Fruit fly (Drosophila melanogaster) whole organism, adult: Measurements from ENCODE around the gene ouib.

Source experiments
- CG11617 ChIP-seq: fragments of 200-800 bp; sonication (Bioruptor generic); optimal IDR thresholded peaks from 2 replicates; lab custom pipeline; 2017; ENCODE audit warnings: mild to moderate bottlenecking, missing biosample characterization, missing genetic modification reagents, missing genetic modification characterization
- CG12768 ChIP-seq: fragments of 200-800 bp; sonication (Bioruptor generic); optimal IDR thresholded peaks from 2 replicates; lab custom pipeline; 2017; ENCODE audit warnings: missing biosample characterization, missing genetic modification characterization, mild to moderate bottlenecking, moderate library complexity, missing genetic modification reagents
- CG14711 ChIP-seq: fragments of 200-800 bp; sonication (Bioruptor generic); optimal IDR thresholded peaks from 2 replicates; lab custom pipeline; 2018; ENCODE audit warnings: missing biosample characterization, mild to moderate bottlenecking, missing genetic modification characterization, moderate library complexity
- CG1620 ChIP-seq: fragments of 200-800 bp; sonication (Bioruptor generic); optimal IDR thresholded peaks from 2 replicates; lab custom pipeline; 2016; ENCODE audit warnings: missing biosample characterization, missing genetic modification characterization
- CG33017 ChIP-seq: fragments of 200-800 bp; sonication (Bioruptor generic); optimal IDR thresholded peaks from 2 replicates; lab custom pipeline; 2018; ENCODE audit warnings: missing biosample characterization, mild to moderate bottlenecking, missing genetic modification characterization, moderate library complexity
- CG5204 ChIP-seq: fragments of 200-800 bp; sonication (Bioruptor generic); optimal IDR thresholded peaks from 2 replicates; lab custom pipeline; 2016; ENCODE audit warnings: missing biosample characterization, missing genetic modification characterization
- CG7045 ChIP-seq: fragments of 200-800 bp; sonication (Bioruptor generic); optimal IDR thresholded peaks from 2 replicates; lab custom pipeline; 2017; ENCODE audit warnings: missing biosample characterization, mild to moderate bottlenecking, missing genetic modification characterization
- CG7101 ChIP-seq: fragments of 200-800 bp; sonication (Bioruptor generic); optimal IDR thresholded peaks from 2 replicates; lab custom pipeline; 2018; ENCODE audit warnings: missing biosample characterization, mild to moderate bottlenecking, missing genetic modification characterization, moderate library complexity
- Clk ChIP-seq: fragments of 200-800 bp; sonication (Bioruptor generic); optimal IDR thresholded peaks from 2 replicates; lab custom pipeline; 2017; ENCODE audit warnings: missing biosample characterization, missing genetic modification characterization
- Crg-1 ChIP-seq: fragments of 200-800 bp; sonication (Bioruptor generic); optimal IDR thresholded peaks from 2 replicates; lab custom pipeline; 2016; ENCODE audit warnings: missing biosample characterization, missing genetic modification characterization
- Hr96 ChIP-seq: fragments of 200-800 bp; sonication (Bioruptor generic); optimal IDR thresholded peaks from 2 replicates; lab custom pipeline; 2016; ENCODE audit warnings: missing biosample characterization, missing genetic modification characterization
- Mnt ChIP-seq: fragments of 200-800 bp; sonication (Bioruptor generic); optimal IDR thresholded peaks from 2 replicates; lab custom pipeline; 2016; ENCODE audit warnings: missing biosample characterization, mild to moderate bottlenecking, missing genetic modification characterization
- bab1 ChIP-seq: fragments of 200-800 bp; sonication (Bioruptor generic); optimal IDR thresholded peaks from 3 replicates; lab custom pipeline; 2019; ENCODE audit warnings: missing biosample characterization, mild to moderate bottlenecking, missing genetic modification characterization, moderate library complexity
- cic ChIP-seq: fragments of 200-800 bp; sonication (Bioruptor generic); optimal IDR thresholded peaks from 2 replicates; lab custom pipeline; 2017; ENCODE audit warnings: missing biosample characterization, mild to moderate bottlenecking, missing genetic modification characterization, moderate library complexity
- cnc ChIP-seq, 2 experiments: fragments of >200 bp; optimal IDR thresholded peaks; 2 replicates each; lab custom pipeline; 2017
- kay ChIP-seq: fragments of 200-800 bp; sonication (Bioruptor generic); peaks from one replicate; lab custom pipeline; 2016; ENCODE audit warnings: missing biosample characterization, missing genetic modification characterization, borderline replicate concordance
- ovo ChIP-seq: fragments of 200-800 bp; sonication (Bioruptor generic); optimal IDR thresholded peaks from 2 replicates; lab custom pipeline; 2016; ENCODE audit warnings: missing biosample characterization, missing genetic modification characterization
- pad ChIP-seq: fragments of 200-800 bp; sonication (Bioruptor generic); optimal IDR thresholded peaks from 3 replicates; lab custom pipeline; 2017; ENCODE audit warnings: missing biosample characterization, missing genetic modification characterization, mild to moderate bottlenecking, moderate library complexity, missing genetic modification reagents
- tj ChIP-seq: fragments of 200-800 bp; sonication (Bioruptor generic); optimal IDR thresholded peaks from 3 replicates; lab custom pipeline; 2017; ENCODE audit warnings: missing biosample characterization, mild to moderate bottlenecking, missing genetic modification characterization, moderate library complexity
- toe ChIP-seq: fragments of 200-800 bp; sonication (Bioruptor generic); optimal IDR thresholded peaks from 2 replicates; lab custom pipeline; 2016; ENCODE audit warnings: missing biosample characterization, missing genetic modification characterization

ouib gene

DNA sequence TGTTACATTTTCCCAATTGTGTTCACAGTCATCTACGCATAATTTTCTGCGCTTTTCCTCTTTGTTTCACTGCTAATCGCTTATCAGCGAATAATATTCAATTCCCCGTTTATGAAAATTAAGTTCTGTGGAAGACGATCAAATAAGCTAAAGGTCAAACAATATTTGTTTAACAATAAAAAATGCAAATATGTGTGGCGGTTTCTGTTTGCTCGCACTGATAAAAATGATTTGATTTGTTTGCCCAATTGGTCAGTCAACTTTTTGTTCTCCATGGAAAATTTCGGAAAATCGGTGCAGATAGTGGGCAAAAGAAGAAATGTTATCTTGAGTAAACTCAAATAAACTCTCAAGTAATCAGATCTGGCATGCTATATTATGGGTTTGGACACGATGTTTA, 20.6 kb upstream of the ouib start:
- no peak for TF ChIP-seq pad (GFP tag; lab: Kevin White, UChicago)
- no peak for TF ChIP-seq CG12768 (GFP tag; lab: Kevin White, UChicago)
- no peak for TF ChIP-seq Clk (GFP tag; lab: Kevin White, UChicago)
- no peak for TF ChIP-seq ovo (GFP tag; lab: Kevin White, UChicago)
- no peak for TF ChIP-seq cic (GFP tag; lab: Kevin White, UChicago)
- TF ChIP-seq kay (GFP tag; lab: Kevin White, UChicago) = no peak
- TF ChIP-seq Hr96 (GFP tag; lab: Kevin White, UChicago) = no peak
- TF ChIP-seq CG33017 (tag; lab: Kevin White, UChicago) = no peak
- no peak for TF ChIP-seq CG5204 (GFP tag; lab: Kevin White, UChicago)
- TF ChIP-seq CG1620 (GFP tag; lab: Kevin White, UChicago) = no peak
- TF ChIP-seq toe (GFP tag; lab: Kevin White, UChicago) = no peak
- no peak for TF ChIP-seq CG7101
- no peak for TF ChIP-seq CG7045
- no peak for TF ChIP-seq Crg-1 (GFP tag; lab: Kevin White, UChicago)
- no peak for TF ChIP-seq CG11617
- no peak for TF ChIP-seq CG14711 (tag; lab: Kevin White, UChicago)
- no peak for TF ChIP-seq cnc (optimal IDR thresholded peaks at IDR 0.05; lab: Kevin White, UChicago)

DNA sequence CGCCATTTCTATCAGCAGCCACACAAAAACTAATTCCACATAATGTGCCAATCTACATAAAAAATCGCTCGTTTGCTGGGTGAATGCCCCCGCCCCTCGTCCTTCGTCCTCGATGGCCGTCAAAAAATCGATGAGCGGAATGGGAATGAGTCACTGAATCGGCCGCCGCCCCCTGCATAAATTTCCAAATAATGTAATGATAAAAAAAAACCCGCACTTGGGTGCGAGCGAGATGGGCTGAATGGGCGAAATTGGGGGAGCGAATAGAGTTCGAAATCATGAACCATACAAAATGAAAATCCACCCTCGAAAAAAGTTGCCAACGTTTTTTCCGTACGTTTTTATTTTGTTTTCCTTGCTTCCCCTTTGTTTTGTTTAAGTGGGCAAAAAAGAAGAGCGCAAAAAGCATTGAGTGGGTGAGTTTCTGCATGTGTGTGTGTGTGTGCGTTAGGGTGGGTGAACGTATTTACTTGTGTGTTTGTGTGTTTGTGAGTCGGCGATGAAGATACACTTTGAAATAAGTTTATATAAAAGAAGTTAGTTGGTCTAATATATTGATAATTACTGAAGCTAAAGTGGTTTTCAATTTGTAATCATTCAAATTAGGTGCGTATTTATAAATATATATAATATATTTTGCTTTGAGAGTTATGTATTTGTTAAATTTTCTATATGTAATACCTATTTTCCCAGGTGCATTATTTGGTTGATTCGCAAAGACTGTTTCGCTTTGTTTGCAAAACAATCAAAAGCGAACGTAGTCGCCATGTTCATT, 19.8 kb upstream of the ouib start:
- TF ChIP-seq cic (GFP tag; lab: Kevin White, UChicago) = no peak
- TF ChIP-seq bab1 (GFP tag; lab: Kevin White, UChicago) = no peak
- no peak for TF ChIP-seq ovo (GFP tag; lab: Kevin White, UChicago)
- no peak for TF ChIP-seq CG12768 (GFP tag; lab: Kevin White, UChicago)
- TF ChIP-seq pad (GFP tag; lab: Kevin White, UChicago) = no peak
- TF ChIP-seq Crg-1 (GFP tag; lab: Kevin White, UChicago) = no peak
- TF ChIP-seq CG7045 = no peak
- TF ChIP-seq Clk (GFP tag; lab: Kevin White, UChicago) = no peak
- no peak for TF ChIP-seq CG1620 (GFP tag; lab: Kevin White, UChicago)
- TF ChIP-seq CG5204 (GFP tag; lab: Kevin White, UChicago) = no peak
- TF ChIP-seq CG33017 (tag; lab: Kevin White, UChicago) = no peak
- no peak for TF ChIP-seq tj
- TF ChIP-seq CG14711 (tag; lab: Kevin White, UChicago) = no peak

dm6 chr3R:8707166-8707565, 18.1 kb upstream of the ouib start:
- TF ChIP-seq Hr96 (GFP tag; lab: Kevin White, UChicago) = no peak
- TF ChIP-seq CG7101 = no peak

DNA sequence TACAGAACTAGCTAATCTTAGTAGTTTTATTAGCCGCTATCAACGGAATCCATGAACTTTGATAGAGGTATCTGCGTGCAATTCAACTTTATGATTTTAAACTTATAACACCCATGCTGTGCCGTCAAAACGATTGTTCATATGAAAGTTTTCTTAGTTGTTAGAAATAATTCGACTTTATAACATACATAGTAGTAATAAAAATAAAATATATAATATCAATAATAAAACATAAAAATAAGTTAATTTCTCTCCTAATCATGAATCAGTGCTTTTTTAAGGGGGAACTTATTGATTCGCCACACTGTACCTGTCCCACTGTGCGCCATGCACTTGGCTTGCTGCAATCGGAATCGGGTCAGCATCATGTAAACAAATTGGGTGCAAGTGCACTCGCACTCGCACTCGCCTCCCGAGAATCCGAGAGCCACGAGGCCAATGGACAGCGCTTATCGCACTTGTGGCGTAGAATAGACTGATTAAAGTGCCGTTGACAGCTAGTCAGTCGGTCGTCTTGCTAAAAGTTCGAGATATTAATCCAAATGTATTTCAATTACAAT, 13.3 kb upstream of the ouib start:
- peak; percentile 60 for TF ChIP-seq CG7101
- peak; percentile 11 for TF ChIP-seq ovo (GFP tag; lab: Kevin White, UChicago)
- TF ChIP-seq pad (GFP tag; lab: Kevin White, UChicago) = no peak
- TF ChIP-seq Clk (GFP tag; lab: Kevin White, UChicago) = peak; percentile 30
- no peak for TF ChIP-seq CG11617
- peak; percentile 1 for TF ChIP-seq CG5204 (GFP tag; lab: Kevin White, UChicago)
- peak; percentile 76 for TF ChIP-seq cic (GFP tag; lab: Kevin White, UChicago)
- TF ChIP-seq Mnt (GFP tag; lab: Kevin White, UChicago) = peak; percentile 87
- peak; percentile 83 for TF ChIP-seq Hr96 (GFP tag; lab: Kevin White, UChicago)
- TF ChIP-seq CG33017 (tag; lab: Kevin White, UChicago) = no peak
- TF ChIP-seq Crg-1 (GFP tag; lab: Kevin White, UChicago) = no peak
- peak; percentile 21 for TF ChIP-seq CG12768 (GFP tag; lab: Kevin White, UChicago)
- peak; percentile 25 for TF ChIP-seq bab1 (GFP tag; lab: Kevin White, UChicago)

dm6 chr3R:8712722-8713131, 12.6 kb upstream of the ouib start, which contains the start of gene CG8112:
Gene CG8112 (plus strand): TSS chr3R:8712933.
- no peak for TF ChIP-seq Hr96 (GFP tag; lab: Kevin White, UChicago)
- TF ChIP-seq CG11617 = peak; percentile 87
- TF ChIP-seq tj = peak; percentile 83
- TF ChIP-seq CG7045 = peak; percentile 58
- TF ChIP-seq CG5204 (GFP tag; lab: Kevin White, UChicago) = no peak
- no peak for TF ChIP-seq CG1620 (GFP tag; lab: Kevin White, UChicago)
- TF ChIP-seq CG14711 (tag; lab: Kevin White, UChicago) = peak; percentile 73
- no peak for TF ChIP-seq Crg-1 (GFP tag; lab: Kevin White, UChicago)
- no peak for TF ChIP-seq cic (GFP tag; lab: Kevin White, UChicago)
- peak; percentile 56 for TF ChIP-seq pad (GFP tag; lab: Kevin White, UChicago)
- no peak for TF ChIP-seq toe (GFP tag; lab: Kevin White, UChicago)
- TF ChIP-seq Mnt (GFP tag; lab: Kevin White, UChicago) = no peak
- TF ChIP-seq CG12768 (GFP tag; lab: Kevin White, UChicago) = peak; percentile 45
- TF ChIP-seq CG33017 (tag; lab: Kevin White, UChicago) = peak; percentile 69
- peak; percentile 73 for TF ChIP-seq ovo (GFP tag; lab: Kevin White, UChicago)
- peak; percentile 78 for TF ChIP-seq CG7101
- no peak for TF ChIP-seq Clk (GFP tag; lab: Kevin White, UChicago)
- peak; percentile 76 for TF ChIP-seq kay (GFP tag; lab: Kevin White, UChicago)
- TF ChIP-seq cnc (optimal IDR thresholded peaks at IDR 0.05; lab: Kevin White, UChicago) = no peak
- peak; percentile 16 for TF ChIP-seq bab1 (GFP tag; lab: Kevin White, UChicago)
